Fruit fly (Drosophila melanogaster) whole organism, prepupa: ENCODE measurements around the gene CG14818.

Experiments used
- CG3919 ChIP-seq: fragments of 200-800 bp; sonication (Bioruptor generic); optimal IDR thresholded peaks from 3 replicates; lab custom pipeline; 2016; ENCODE audit warnings: missing biosample characterization, missing genetic modification characterization
- CG4318 ChIP-seq: fragments of 200-800 bp; sonication (Bioruptor generic); optimal IDR thresholded peaks from 3 replicates; lab custom pipeline; 2017; ENCODE audit warnings: missing biosample characterization, mild to moderate bottlenecking, missing genetic modification characterization
- Gug ChIP-seq: fragments of 200-800 bp; sonication (Bioruptor generic); IDR thresholded peaks from 2 replicates; pipeline ENCODE4 v1.3.6; 2022; ENCODE audit warnings: missing biosample characterization, missing genetic modification characterization
- ss ChIP-seq, 2 experiments: fragments of 200-800 bp; sonication (Bioruptor generic); optimal IDR thresholded peaks; 2 replicates in 1 of 2; 3 replicates in 1 of 2; lab custom pipeline; 2017 to 2018; ENCODE audit warnings: mild to moderate bottlenecking in 2 of 2, missing biosample characterization in 2 of 2, missing genetic modification characterization in 2 of 2, moderate library complexity in 1 of 2
- topi ChIP-seq: fragments of 200-800 bp; sonication (Bioruptor generic); optimal IDR thresholded peaks from 3 replicates; lab custom pipeline; 2016; ENCODE audit warnings: missing biosample characterization, missing genetic modification characterization

- TF ChIP-seq CG3919 (GFP tag; lab: Kevin White, UChicago) (no peak), topi (GFP tag; lab: Kevin White, UChicago) (no peak), ss (GFP tag; optimal IDR thresholded peaks at IDR 0.05; lab: Kevin White, UChicago) (no peak), CG4318 (GFP tag; lab: Kevin White, UChicago) (no peak), Gug (GFP tag; lab: Robert Waterston, UW) (no peak)
Measured at dm6 chrX:1854070-1854469, 25.5 kb downstream of the CG14818 start.
